Fruit fly (Drosophila melanogaster) whole organism, embryonic: ENCODE measurements around the gene CG7879.
A peak's percentile ranks its signal among the peaks of the same experiment; 100 is the strongest.

Experiments used
- Aef1 ChIP-seq: fragments of 200-800 bp; sonication (Bioruptor generic); IDR thresholded peaks from 3 replicates; pipeline ENCODE4 v1.3.6; 2022; ENCODE audit warnings: missing biosample characterization, missing genetic modification characterization
- CG10565 ChIP-seq: fragments of 200-800 bp; sonication (Bioruptor generic); optimal IDR thresholded peaks from 3 replicates; lab custom pipeline; 2016; ENCODE audit warnings: missing biosample characterization, mild to moderate bottlenecking, missing genetic modification characterization
- CG12104 ChIP-seq: fragments of 200-800 bp; sonication (Bioruptor generic); optimal IDR thresholded peaks from 3 replicates; lab custom pipeline; 2016; ENCODE audit warnings: missing biosample characterization, missing genetic modification characterization
- CG12744 ChIP-seq: fragments of 200-800 bp; sonication (Bioruptor generic); optimal IDR thresholded peaks from 2 replicates; lab custom pipeline; 2016; ENCODE audit warnings: missing biosample characterization, missing genetic modification characterization
- CG13287 ChIP-seq: fragments of 200-800 bp; sonication (Bioruptor generic); IDR thresholded peaks from 2 replicates; pipeline ENCODE4 v1.3.6; 2022; ENCODE audit warnings: missing biosample characterization, missing genetic modification characterization; ENCODE audit not compliant: partially characterized antibody
- CG13296 ChIP-seq: fragments of 200-800 bp; sonication (Bioruptor generic); optimal IDR thresholded peaks from 3 replicates; lab custom pipeline; 2018; ENCODE audit warnings: missing biosample characterization, mild to moderate bottlenecking, missing genetic modification characterization
- CG13424 ChIP-seq: fragments of 200-800 bp; sonication (Bioruptor generic); optimal IDR thresholded peaks from 2 replicates; lab custom pipeline; 2019; ENCODE audit warnings: missing biosample characterization, mild to moderate bottlenecking, missing genetic modification characterization, moderate library complexity
- CG1647 ChIP-seq: fragments of 200-800 bp; sonication (Bioruptor generic); optimal IDR thresholded peaks from 3 replicates; lab custom pipeline; 2016; ENCODE audit warnings: missing biosample characterization, missing genetic modification characterization
- CG16813 ChIP-seq: fragments of 200-800 bp; sonication (Bioruptor generic); IDR thresholded peaks from 3 replicates; pipeline ENCODE4 v1.3.6; 2022; ENCODE audit warnings: missing biosample characterization, missing genetic modification characterization; ENCODE audit not compliant: partially characterized antibody
- CG2678 ChIP-seq: fragments of 200-800 bp; sonication (Bioruptor generic); optimal IDR thresholded peaks from 3 replicates; lab custom pipeline; 2019; ENCODE audit warnings: missing biosample characterization, mild to moderate bottlenecking, missing genetic modification characterization, moderate library complexity
- CG3065 ChIP-seq: fragments of 200-800 bp; sonication (Bioruptor generic); optimal IDR thresholded peaks from 2 replicates; lab custom pipeline; 2016; ENCODE audit warnings: missing biosample characterization, missing genetic modification characterization
- CG32767 ChIP-seq: fragments of 200-800 bp; sonication (Bioruptor generic); IDR thresholded peaks from 2 replicates; pipeline ENCODE4 v1.3.6; 2022; ENCODE audit warnings: missing biosample characterization, missing genetic modification characterization
- CG33213 ChIP-seq: fragments of 200-800 bp; sonication (Bioruptor generic); optimal IDR thresholded peaks from 3 replicates; lab custom pipeline; 2016; ENCODE audit warnings: missing biosample characterization, missing genetic modification characterization
- CG3838 ChIP-seq: fragments of 200-800 bp; sonication (Bioruptor generic); optimal IDR thresholded peaks from 3 replicates; lab custom pipeline; 2016; ENCODE audit warnings: missing biosample characterization, missing genetic modification characterization
- CG3995 ChIP-seq: fragments of 200-800 bp; sonication (Bioruptor generic); optimal IDR thresholded peaks from 3 replicates; lab custom pipeline; 2016; ENCODE audit warnings: missing biosample characterization, missing genetic modification characterization
- CG4404 ChIP-seq: fragments of 200-800 bp; sonication (Bioruptor generic); IDR thresholded peaks from 2 replicates; pipeline ENCODE4 v1.3.6; 2022; ENCODE audit warnings: missing biosample characterization, missing genetic modification characterization
- CG7372 ChIP-seq: fragments of 200-800 bp; sonication (Bioruptor generic); IDR thresholded peaks from 2 replicates; pipeline ENCODE4 v1.3.6; 2022; ENCODE audit warnings: missing biosample characterization, missing genetic modification characterization
- CG7928 ChIP-seq: fragments of 200-800 bp; sonication (Bioruptor generic); optimal IDR thresholded peaks from 2 replicates; lab custom pipeline; 2017; ENCODE audit warnings: missing biosample characterization, mild to moderate bottlenecking, missing genetic modification characterization
- CG8924 ChIP-seq: fragments of 200-800 bp; optimal IDR thresholded peaks from 3 replicates; lab custom pipeline; 2019; ENCODE audit warnings: missing biosample characterization, mild to moderate bottlenecking, missing genetic modification characterization, moderate library complexity
- Chrac-16 ChIP-seq: fragments of 200-800 bp; sonication (Bioruptor generic); optimal IDR thresholded peaks from 3 replicates; lab custom pipeline; 2016; ENCODE audit warnings: missing biosample characterization, missing genetic modification characterization
- D ChIP-seq, 2 experiments: fragments of 200-800 bp in 1 of 2; fragments of >200 bp in 1 of 2; sonication (Bioruptor generic) in 1 of 2; optimal IDR thresholded peaks; 2 replicates in 1 of 2; 3 replicates in 1 of 2; lab custom pipeline; 2017; ENCODE audit warnings: mild to moderate bottlenecking in 1 of 2, missing biosample characterization in 1 of 2, missing genetic modification characterization in 1 of 2, missing genetic modification reagents in 1 of 2
- Dad ChIP-seq: fragments of 200-800 bp; sonication (Bioruptor generic); optimal IDR thresholded peaks from 3 replicates; lab custom pipeline; 2016; ENCODE audit warnings: missing biosample characterization, missing genetic modification characterization
- Dek ChIP-seq: fragments of 200-800 bp; sonication (Bioruptor generic); optimal IDR thresholded peaks from 3 replicates; lab custom pipeline; 2019; ENCODE audit warnings: missing biosample characterization, mild to moderate bottlenecking, missing genetic modification characterization, moderate library complexity
- ERR ChIP-seq: fragments of 200-800 bp; sonication (Bioruptor generic); optimal IDR thresholded peaks from 2 replicates; lab custom pipeline; 2016; ENCODE audit warnings: missing biosample characterization, missing genetic modification characterization
- HHEX ChIP-seq: fragments of 200-800 bp; sonication (Bioruptor generic); optimal IDR thresholded peaks from 3 replicates; lab custom pipeline; 2017; ENCODE audit warnings: missing biosample characterization, mild to moderate bottlenecking, missing genetic modification characterization, missing genetic modification reagents
- Jarid2 ChIP-seq: fragments of 200-800 bp; sonication (Bioruptor generic); optimal IDR thresholded peaks from 3 replicates; lab custom pipeline; 2017; ENCODE audit warnings: mild to moderate bottlenecking, missing biosample characterization, missing genetic modification reagents, missing genetic modification characterization
- Nf-YB ChIP-seq: fragments of 200-800 bp; sonication (Bioruptor generic); optimal IDR thresholded peaks from 3 replicates; lab custom pipeline; 2019; ENCODE audit warnings: missing biosample characterization, mild to moderate bottlenecking, missing genetic modification characterization, moderate library complexity
- Nf-YC ChIP-seq: fragments of 200-800 bp; optimal IDR thresholded peaks from 3 replicates; lab custom pipeline; 2019; ENCODE audit warnings: missing biosample characterization, mild to moderate bottlenecking, missing genetic modification characterization, moderate library complexity
- Opbp ChIP-seq: fragments of 200-800 bp; sonication (Bioruptor generic); IDR thresholded peaks from 3 replicates; pipeline ENCODE4 v1.3.6; 2022; ENCODE audit warnings: missing biosample characterization, missing genetic modification characterization; ENCODE audit not compliant: partially characterized antibody
- amos ChIP-seq: fragments of 200-800 bp; sonication (Bioruptor generic); IDR thresholded peaks from 2 replicates; pipeline ENCODE4 v1.3.6; 2022; ENCODE audit warnings: missing biosample characterization, missing genetic modification characterization; ENCODE audit not compliant: partially characterized antibody
- btn ChIP-seq: fragments of 200-800 bp; sonication (Bioruptor generic); optimal IDR thresholded peaks from 2 replicates; lab custom pipeline; 2016; ENCODE audit warnings: missing biosample characterization, missing genetic modification characterization
- crc ChIP-seq: fragments of 200-800 bp; sonication (Bioruptor generic); optimal IDR thresholded peaks from 2 replicates; lab custom pipeline; 2016; ENCODE audit warnings: missing biosample characterization, missing genetic modification characterization
- dimm ChIP-seq: fragments of 200-800 bp; sonication (Bioruptor generic); IDR thresholded peaks from 2 replicates; pipeline ENCODE4 v1.3.6; 2022; ENCODE audit warnings: missing biosample characterization, missing genetic modification characterization
- dmrt11E ChIP-seq: fragments of 200-800 bp; sonication (Bioruptor generic); optimal IDR thresholded peaks from 3 replicates; lab custom pipeline; 2018; ENCODE audit warnings: missing biosample characterization, mild to moderate bottlenecking, missing genetic modification characterization, moderate library complexity
- fu2 ChIP-seq: fragments of 200-800 bp; sonication (Bioruptor generic); optimal IDR thresholded peaks from 2 replicates; lab custom pipeline; 2016; ENCODE audit warnings: missing biosample characterization, missing genetic modification characterization
- gcm2 ChIP-seq: fragments of 200-800 bp; sonication (Bioruptor generic); optimal IDR thresholded peaks from 2 replicates; lab custom pipeline; 2016; ENCODE audit warnings: missing biosample characterization, missing genetic modification characterization
- grau ChIP-seq: fragments of 200-800 bp; optimal IDR thresholded peaks from 3 replicates; lab custom pipeline; 2019; ENCODE audit warnings: missing biosample characterization, mild to moderate bottlenecking, missing genetic modification characterization, moderate library complexity
- hbn ChIP-seq: fragments of 200-800 bp; sonication (Bioruptor generic); IDR thresholded peaks from 2 replicates; pipeline ENCODE4 v1.3.6; 2022; ENCODE audit warnings: missing biosample characterization, missing genetic modification characterization; ENCODE audit not compliant: partially characterized antibody
- insv ChIP-seq, 2 experiments: fragments of 200-800 bp; sonication (Bioruptor generic); optimal IDR thresholded peaks; 3 replicates each; lab custom pipeline; 2016 to 2018; ENCODE audit warnings: missing biosample characterization in 2 of 2, missing genetic modification characterization in 2 of 2
- mld ChIP-seq: fragments of 200-800 bp; sonication (Bioruptor generic); IDR thresholded peaks from 3 replicates; pipeline ENCODE4 v1.3.6; 2022; ENCODE audit warnings: missing biosample characterization, missing genetic modification characterization; ENCODE audit not compliant: partially characterized antibody
- nmo ChIP-seq: fragments of 200-800 bp; sonication (Bioruptor generic); optimal IDR thresholded peaks from 2 replicates; lab custom pipeline; 2018; ENCODE audit warnings: missing biosample characterization, mild to moderate bottlenecking, missing genetic modification characterization, moderate library complexity
- phol ChIP-seq: fragments of 200-800 bp; sonication (Bioruptor generic); optimal IDR thresholded peaks from 3 replicates; lab custom pipeline; 2018; ENCODE audit warnings: missing biosample characterization, mild to moderate bottlenecking, missing genetic modification characterization, moderate library complexity
- ranshi ChIP-seq: fragments of 200-800 bp; sonication (Bioruptor generic); IDR thresholded peaks from 2 replicates; pipeline ENCODE4 v1.3.6; 2022; ENCODE audit warnings: missing biosample characterization, missing genetic modification characterization
- sd ChIP-seq: fragments of 200-800 bp; sonication (Bioruptor generic); optimal IDR thresholded peaks from 3 replicates; lab custom pipeline; 2018; ENCODE audit warnings: missing biosample characterization, mild to moderate bottlenecking, missing genetic modification characterization, moderate library complexity
- sob ChIP-seq: fragments of 200-800 bp; sonication (Bioruptor generic); IDR thresholded peaks from 2 replicates; pipeline ENCODE4 v1.3.6; 2022; ENCODE audit warnings: missing biosample characterization, missing genetic modification characterization
- sqz ChIP-seq: fragments of 200-800 bp; sonication (Bioruptor generic); optimal IDR thresholded peaks from 3 replicates; lab custom pipeline; 2018; ENCODE audit warnings: missing biosample characterization, mild to moderate bottlenecking, missing genetic modification characterization
- usp ChIP-seq: fragments of >200 bp; optimal IDR thresholded peaks from 2 replicates; lab custom pipeline; 2017; ENCODE audit warnings: missing biosample characterization, missing genetic modification characterization
- wdn ChIP-seq: fragments of 200-800 bp; sonication (Bioruptor generic); IDR thresholded peaks from 2 replicates; pipeline ENCODE4 v1.3.6; 2022; ENCODE audit warnings: missing biosample characterization, missing genetic modification characterization

Gene CG7879

DNA sequence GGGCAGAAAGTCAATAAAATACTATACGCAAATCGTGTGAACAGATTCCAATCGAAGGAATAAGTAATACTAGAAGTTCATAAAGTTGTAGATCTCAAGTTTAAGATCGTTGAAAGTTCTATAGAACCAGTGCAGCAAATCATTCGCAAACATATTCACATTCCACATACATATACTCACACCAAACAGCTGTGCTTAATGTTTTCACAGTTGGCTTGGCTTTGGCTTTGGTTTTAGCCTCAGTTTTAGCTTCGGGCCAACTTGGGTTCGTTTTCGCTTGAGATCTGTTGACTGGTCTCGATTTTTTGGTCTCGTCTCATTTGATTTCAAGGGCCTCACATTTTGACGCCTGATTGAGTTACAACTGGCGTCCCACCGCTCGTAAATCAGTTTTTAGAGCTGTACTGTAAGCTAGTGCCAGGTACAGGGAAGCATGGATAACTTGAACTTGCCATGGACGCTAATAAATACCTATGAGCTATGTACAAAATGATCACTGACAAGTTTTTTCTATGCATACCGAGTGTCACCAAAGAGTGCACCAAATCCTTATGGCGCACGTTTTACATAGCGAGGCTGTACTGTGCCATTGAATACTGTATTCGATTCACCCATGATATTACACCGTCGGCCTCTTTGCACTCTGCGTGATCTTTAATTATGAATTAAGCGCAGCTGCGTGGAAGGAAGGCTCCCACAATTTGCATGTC lies 18.9 kb upstream of the CG7879 start (continued):
- TF ChIP-seq insv (GFP tag; optimal IDR thresholded peaks at IDR 0.05; lab: Kevin White, UChicago) (no peak), Nf-YB (GFP tag; lab: Kevin White, UChicago) (peak; percentile 17), CG13287 (GFP tag; lab: Robert Waterston, UW) (no peak), sd (tag; lab: Kevin White, UChicago) (no peak), hbn (no peak), mld (GFP tag; lab: Robert Waterston, UW) (no peak), CG3995 (peak; percentile 33), CG12104 (peak; percentile 68), CG3065 (GFP tag; lab: Kevin White, UChicago) (no peak), D (optimal IDR thresholded peaks at IDR 0.05; lab: Kevin White, UChicago) (peak; percentile 15), D (GFP tag; optimal IDR thresholded peaks at IDR 0.05; lab: Kevin White, UChicago) (peak; percentile 64), CG10565 (GFP tag; lab: Kevin White, UChicago) (peak; percentile 17), amos (GFP tag; lab: Robert Waterston, UW) (no peak), CG32767 (GFP tag; lab: Robert Waterston, UW) (peak; percentile 75), grau (tag; lab: Kevin White, UChicago) (peak; percentile 94), phol (tag; lab: Kevin White, UChicago) (peak; percentile 73), Jarid2 (peak; percentile 38), CG16813 (GFP tag; lab: Robert Waterston, UW) (no peak), ERR (GFP tag; lab: Kevin White, UChicago) (peak; percentile 65), dimm (GFP tag; lab: Robert Waterston, UW) (0 out of 2 replicates have a peak, but pooled peaks have one; percentile 37), Dek (tag; lab: Kevin White, UChicago) (peak; percentile 49), nmo (GFP tag; lab: Kevin White, UChicago) (peak; percentile 59), CG13424 (tag; lab: Kevin White, UChicago) (peak; percentile 80), gcm2 (GFP tag; lab: Kevin White, UChicago) (peak; percentile 41), dmrt11E (tag; lab: Kevin White, UChicago) (peak; percentile 14), CG13296 (peak; percentile 80), CG12744 (peak; percentile 43), ranshi (GFP tag; lab: Robert Waterston, UW) (peak; percentile 89), usp (GFP tag; lab: Kevin White, UChicago) (no peak), sob (GFP tag; lab: Robert Waterston, UW) (peak; percentile 91), CG2678 (peak; percentile 87), Chrac-16 (GFP tag; lab: Kevin White, UChicago) (peak; percentile 73), CG4404 (GFP tag; lab: Robert Waterston, UW) (peak; percentile 77), CG7372 (GFP tag; lab: Robert Waterston, UW) (peak; percentile 88), btn (GFP tag; lab: Kevin White, UChicago) (peak; percentile 53), CG8924 (tag; lab: Kevin White, UChicago) (peak; percentile 62), Nf-YC (tag; lab: Kevin White, UChicago) (peak; percentile 68), CG33213 (peak; percentile 69), HHEX (GFP tag; lab: Kevin White, UChicago) (peak; percentile 86), fu2 (GFP tag; lab: Kevin White, UChicago) (peak; percentile 52), CG3838 (GFP tag; lab: Kevin White, UChicago) (peak; percentile 13), crc (GFP tag; lab: Kevin White, UChicago) (peak; percentile 85), Dad (GFP tag; lab: Kevin White, UChicago) (peak; percentile 74), CG1647 (GFP tag; lab: Kevin White, UChicago) (peak; percentile 73), Opbp (GFP tag; lab: Robert Waterston, UW) (no peak), CG7928 (GFP tag; lab: Kevin White, UChicago) (peak; percentile 39), sqz (GFP tag; lab: Kevin White, UChicago) (peak; percentile 38), Aef1 (GFP tag; lab: Robert Waterston, UW) (peak; percentile 90), wdn (peak; percentile 77)
